Worm (Caenorhabditis elegans) whole organism, L4/young adult: ENCODE measurements around the gene F38E1.6.

Experiments
- W03F9.2 ChIP-seq: fragments of 150-350 bp; optimal IDR thresholded peaks from 2 replicates; lab custom pipeline; 2014; ENCODE audit warnings: missing biosample characterization, missing genetic modification characterization
- dao-5 ChIP-seq: sonication (generic microtip); optimal IDR thresholded peaks from 2 replicates; lab custom pipeline; 2016; ENCODE audit warnings: missing genotype, missing genetic modification characterization, moderate library complexity, missing compliant biosample characterization
- him-1 ChIP-seq: sonication (generic microtip); optimal IDR thresholded peaks from 2 replicates; lab custom pipeline; 2016; ENCODE audit warnings: missing genotype, missing genetic modification reagents, missing genetic modification characterization, missing compliant biosample characterization

DNA sequence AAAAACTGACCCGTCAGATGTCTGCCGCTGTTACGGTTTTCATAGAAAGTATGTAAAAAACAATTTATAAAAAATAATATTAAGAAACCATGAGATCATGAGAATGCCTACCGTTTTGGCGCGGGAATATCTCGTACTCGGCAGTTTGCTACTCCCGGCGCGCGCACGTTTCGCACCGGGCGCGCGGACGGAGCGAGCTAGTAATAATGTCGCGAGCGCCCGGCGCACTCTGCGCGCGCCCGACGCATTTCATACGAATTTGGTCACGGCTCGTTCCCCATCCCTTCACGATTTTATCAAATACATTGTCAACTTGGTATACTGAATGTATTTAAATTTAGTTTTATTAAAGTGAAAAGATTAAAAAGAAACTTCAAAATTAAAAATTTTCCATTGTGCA lies 34.0 kb upstream of the F38E1.6 start:
- no peak for TF ChIP-seq dao-5 (tag; lab: Kevin White, UChicago)
- TF ChIP-seq W03F9.2 (tag; lab: Kevin White, UChicago) = no peak
- TF ChIP-seq him-1 (tag; lab: Kevin White, UChicago) = no peak
